Fruit fly (Drosophila melanogaster) whole organism, wandering third instar larva: ENCODE results near the gene kipf.

Experiments
- Hnf4 ChIP-seq: fragments of 200-800 bp; sonication (Bioruptor generic); optimal IDR thresholded peaks from 2 replicates; lab custom pipeline; 2016; ENCODE audit warnings: missing biosample characterization, mild to moderate bottlenecking, missing genetic modification characterization
- brk ChIP-seq: fragments of 200-800 bp; sonication (Bioruptor generic); optimal IDR thresholded peaks from 2 replicates; lab custom pipeline; 2016; ENCODE audit warnings: missing biosample characterization, mild to moderate bottlenecking, missing genetic modification characterization
- dmrt93B ChIP-seq: fragments of 200-800 bp; sonication (Bioruptor generic); optimal IDR thresholded peaks from 2 replicates; lab custom pipeline; 2018; ENCODE audit warnings: missing biosample characterization, mild to moderate bottlenecking, missing genetic modification characterization
- ey ChIP-seq: fragments of 200-800 bp; sonication (Bioruptor generic); optimal IDR thresholded peaks from 2 replicates; lab custom pipeline; 2016; ENCODE audit warnings: missing biosample characterization, missing genetic modification characterization
- fru ChIP-seq: fragments of 200-800 bp; sonication (Bioruptor generic); optimal IDR thresholded peaks from 3 replicates; lab custom pipeline; 2016; ENCODE audit warnings: missing biosample characterization, mild to moderate bottlenecking, missing genetic modification characterization
- pan ChIP-seq: fragments of >200 bp; optimal IDR thresholded peaks from 2 replicates; lab custom pipeline; 2017
- psq ChIP-seq: fragments of 200-800 bp; sonication (Bioruptor generic); optimal IDR thresholded peaks from 3 replicates; lab custom pipeline; 2017; ENCODE audit warnings: missing biosample characterization, mild to moderate bottlenecking, missing genetic modification characterization, moderate library complexity
- tai ChIP-seq: sonication (Bioruptor generic); optimal IDR thresholded peaks from 2 replicates; lab custom pipeline; 2016; ENCODE audit warnings: missing biosample characterization, missing genetic modification characterization

dm6 chr3R:7963495-7964132 lies 50.0 kb downstream of the kipf start:
- TF ChIP-seq tai (GFP tag; lab: Kevin White, UChicago) (no peak), psq (GFP tag; lab: Kevin White, UChicago) (no peak), pan (lab: Kevin White, UChicago) (no peak), ey (no peak), brk (GFP tag; lab: Kevin White, UChicago) (no peak), Hnf4 (GFP tag; lab: Kevin White, UChicago) (no peak), dmrt93B (no peak), fru (GFP tag; lab: Kevin White, UChicago) (no peak)
